Fruit fly (Drosophila melanogaster): ENCODE data around the gene RpS27A.

The RpS27A gene

DNA sequence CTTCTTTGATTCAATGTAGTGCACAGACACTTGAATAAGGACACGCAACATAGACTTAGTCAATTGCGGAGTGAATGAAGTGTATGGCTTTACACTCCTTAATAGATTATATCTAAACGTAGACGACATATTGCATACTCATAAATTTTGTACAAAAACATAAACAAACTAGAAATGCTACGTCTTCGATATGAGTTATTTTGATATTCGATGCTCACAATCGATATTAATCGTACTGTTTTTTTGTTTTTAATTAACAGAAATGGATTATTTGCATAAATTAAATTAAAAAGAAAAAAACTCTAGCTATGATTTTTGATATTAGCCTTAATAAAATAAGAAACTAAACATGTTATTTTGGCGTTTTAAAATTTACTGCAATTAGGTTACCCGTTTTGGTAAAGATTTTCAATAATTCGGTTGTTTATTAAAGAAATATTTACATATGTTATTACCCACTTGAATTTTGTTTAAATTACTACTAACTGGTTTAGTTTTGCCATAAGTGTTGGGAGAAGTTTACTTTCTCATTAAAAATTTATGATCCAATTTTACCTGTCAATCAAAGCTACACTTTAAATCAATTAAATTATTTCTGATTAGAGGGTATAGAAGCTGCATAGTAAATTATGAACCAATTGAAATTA, 3.0 kb upstream of the RpS27A start, which contains the start of the genes CG17768, LSm-4 and Ir31a (continued):
- TF ChIP-seq CG16813 (GFP tag; IDR thresholded peaks at IDR 0.05; ENCODE audit: partially characterized antibody) (peak; percentile 72), trh (GFP tag; optimal IDR thresholded peaks at IDR 0.05) (no peak), slou (GFP tag; optimal IDR thresholded peaks at IDR 0.05) (no peak), CG34224 (GFP tag; IDR thresholded peaks at IDR 0.05; ENCODE audit: partially characterized antibody) (peak; percentile 85), phol (tag; optimal IDR thresholded peaks at IDR 0.05) (peak; percentile 11), Asciz (GFP tag; optimal IDR thresholded peaks at IDR 0.05) (no peak), CG8089 (GFP tag; optimal IDR thresholded peaks at IDR 0.05) (no peak), nmo (GFP tag; optimal IDR thresholded peaks at IDR 0.05) (peak; percentile 2), Sry-δ (GFP tag; optimal IDR thresholded peaks at IDR 0.05) (peak; percentile 72), CG10267 (tag; optimal IDR thresholded peaks at IDR 0.05) (peak; percentile 1), Bgb (GFP tag; IDR thresholded peaks at IDR 0.05; ENCODE audit: partially characterized antibody) (peak; percentile 80), MBD-R2 (GFP tag; IDR thresholded peaks at IDR 0.05) (peak; percentile 46; the same call in 1 of the 2 replicates), CG3995 (GFP tag; optimal IDR thresholded peaks at IDR 0.05) (peak; percentile 15), CG2116 (GFP tag; optimal IDR thresholded peaks at IDR 0.05) (peak; percentile 26), Scr (GFP tag; IDR thresholded peaks at IDR 0.05; ENCODE audit: partially characterized antibody) (peak; percentile 87), bsh (GFP tag; optimal IDR thresholded peaks at IDR 0.05) (no peak), CG30020 (tag; optimal IDR thresholded peaks at IDR 0.05) (peak; percentile 91), CG8290 (GFP tag; optimal IDR thresholded peaks at IDR 0.05) (peak; percentile 27), CG8290 (tag; optimal IDR thresholded peaks at IDR 0.05) (no peak), hb (GFP tag; IDR thresholded peaks at IDR 0.05; ENCODE audit: partially characterized antibody) (peak; percentile 68), knrl (GFP tag; IDR thresholded peaks at IDR 0.05; ENCODE audit: partially characterized antibody) (peak; percentile 81), inv (GFP tag; IDR thresholded peaks at IDR 0.05; ENCODE audit: partially characterized antibody) (peak; percentile 60), CG10209 (GFP tag; optimal IDR thresholded peaks at IDR 0.05) (no peak), Awh (GFP tag; IDR thresholded peaks at IDR 0.05) (no peak), CG8924 (tag; optimal IDR thresholded peaks at IDR 0.05) (peak; percentile 25), bbx (GFP tag; IDR thresholded peaks at IDR 0.05; ENCODE audit: partially characterized antibody) (peak; percentile 82), E2f2 (GFP tag; IDR thresholded peaks at IDR 0.05) (peak; percentile 19; the same call in 1 of the 2 replicates)

DNA sequence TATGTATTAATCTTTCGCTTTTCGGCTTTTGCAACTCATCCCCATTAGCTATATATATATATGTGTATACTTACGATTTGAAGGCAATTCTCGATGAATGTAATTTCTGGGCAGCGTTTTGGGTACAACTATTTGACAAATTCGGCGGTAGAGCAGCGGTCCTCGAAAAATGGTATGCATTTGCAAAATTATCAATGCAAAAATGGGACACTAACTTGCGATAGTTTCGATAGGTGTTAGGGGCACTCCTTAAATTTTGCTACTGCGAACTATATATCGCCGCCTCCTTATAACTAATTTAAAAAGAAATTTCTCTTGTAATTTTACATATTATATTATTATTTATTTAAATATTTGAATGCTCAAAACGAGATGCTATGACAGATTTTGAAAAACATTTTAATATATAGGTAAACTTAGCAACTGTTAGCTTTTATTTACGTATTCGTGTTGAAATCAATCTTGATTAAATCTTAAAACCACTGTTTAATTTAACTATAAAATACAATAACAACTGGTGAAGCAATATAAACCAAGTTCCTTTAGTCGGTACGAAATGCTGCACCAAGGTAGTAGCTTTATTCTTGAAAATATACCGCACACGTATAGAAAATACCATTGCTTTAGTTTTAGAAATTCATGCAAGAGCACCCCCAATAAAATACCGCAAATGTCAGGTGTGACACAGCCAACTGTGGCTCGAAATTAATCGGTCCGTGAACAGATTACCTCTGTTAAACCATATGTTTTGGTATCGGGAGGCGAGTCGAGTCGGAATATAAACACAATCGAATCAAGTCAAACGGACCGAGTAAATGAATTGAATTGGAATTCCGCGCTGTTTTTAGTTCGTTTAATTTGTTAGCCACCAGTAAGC, 5.3 kb downstream of the RpS27A start, which contains the start of the genes CG5355 and Klp31E:
CG5355 (minus strand) TSS at position 213 of the 877 bp plus-strand sequence.
Klp31E (plus strand) TSS at position 767 of the 877 bp plus-strand sequence.
- TF ChIP-seq MTF-1 (GFP tag; optimal IDR thresholded peaks at IDR 0.05; ENCODE audit: borderline replicate concordance) = peak; percentile 9
- TF ChIP-seq CG15011 (GFP tag; optimal IDR thresholded peaks at IDR 0.05) = no peak
- TF ChIP-seq tio (GFP tag; optimal IDR thresholded peaks at IDR 0.05) = no peak
- peak; percentile 5 for TF ChIP-seq pnt (GFP tag; optimal IDR thresholded peaks at IDR 0.05)
- peak; percentile 72 for TF ChIP-seq MBD-R2 (GFP tag; IDR thresholded peaks at IDR 0.05)
- TF ChIP-seq shn (GFP tag; optimal IDR thresholded peaks at IDR 0.05) = peak; percentile 20
- no peak for TF ChIP-seq h (optimal IDR thresholded peaks at IDR 0.05)
- no peak for TF ChIP-seq danr (GFP tag; IDR thresholded peaks at IDR 0.05)
- peak; percentile 19 for TF ChIP-seq Lhr (GFP tag; optimal IDR thresholded peaks at IDR 0.05)
- peak; percentile 65 for TF ChIP-seq Dref (GFP tag; IDR thresholded peaks at IDR 0.05)
- peak; percentile 74 for TF ChIP-seq ssp (GFP tag; IDR thresholded peaks at IDR 0.05)
- no peak for TF ChIP-seq pan (optimal IDR thresholded peaks at IDR 0.05)
- TF ChIP-seq pan (GFP tag; optimal IDR thresholded peaks at IDR 0.05 in 1 of 2, IDR thresholded peaks at IDR 0.05 in 1 of 2) = peak in 1 of 2 experiments; percentile 63
- no peak for TF ChIP-seq toy (GFP tag; IDR thresholded peaks at IDR 0.05)
- TF ChIP-seq her (GFP tag; optimal IDR thresholded peaks at IDR 0.05) = no peak
- peak; percentile 64 for TF ChIP-seq CG8388 (GFP tag; optimal IDR thresholded peaks at IDR 0.05)
- peak; percentile 88 for TF ChIP-seq row (GFP tag; IDR thresholded peaks at IDR 0.05)
- no peak for TF ChIP-seq Lim3 (GFP tag; IDR thresholded peaks at IDR 0.05)
- 0 out of 2 replicates have a peak, but pooled peaks have one; percentile 16 for TF ChIP-seq al (GFP tag; IDR thresholded peaks at IDR 0.05)
- TF ChIP-seq tap (tag; optimal IDR thresholded peaks at IDR 0.05) = peak; percentile 65
- TF ChIP-seq CG12391 (tag; optimal IDR thresholded peaks at IDR 0.05) = peak; percentile 84
- TF ChIP-seq CG15269 (tag; optimal IDR thresholded peaks at IDR 0.05) = peak; percentile 79
- TF ChIP-seq CG2116 (GFP tag; optimal IDR thresholded peaks at IDR 0.05) = peak; percentile 81
